Worm (Caenorhabditis elegans): ENCODE results near the gene grdn-1.

Gene grdn-1

ce11 chrV:18566352-18566751, 26.2 kb upstream of the grdn-1 start:
- TF ChIP-seq D2030.7 (GFP tag; IDR thresholded peaks at IDR 0.05): peak; percentile 32; the same call in 1 of the 2 replicates
- TF ChIP-seq F37B4.10 (GFP tag; IDR thresholded peaks at IDR 0.05): 0 out of 2 replicates have a peak, but pooled peaks have one; percentile 47
- TF ChIP-seq dox-1 (GFP tag; IDR thresholded peaks at IDR 0.05): peak; percentile 75

- TF ChIP-seq F10E7.11 (tag; optimal IDR thresholded peaks at IDR 0.05) (no peak), lin-40 (tag; optimal IDR thresholded peaks at IDR 0.05) (peak; percentile 32)
These were observed 23.1 kb upstream of the grdn-1 start for ce11 chrV:18569445-18569844.

DNA sequence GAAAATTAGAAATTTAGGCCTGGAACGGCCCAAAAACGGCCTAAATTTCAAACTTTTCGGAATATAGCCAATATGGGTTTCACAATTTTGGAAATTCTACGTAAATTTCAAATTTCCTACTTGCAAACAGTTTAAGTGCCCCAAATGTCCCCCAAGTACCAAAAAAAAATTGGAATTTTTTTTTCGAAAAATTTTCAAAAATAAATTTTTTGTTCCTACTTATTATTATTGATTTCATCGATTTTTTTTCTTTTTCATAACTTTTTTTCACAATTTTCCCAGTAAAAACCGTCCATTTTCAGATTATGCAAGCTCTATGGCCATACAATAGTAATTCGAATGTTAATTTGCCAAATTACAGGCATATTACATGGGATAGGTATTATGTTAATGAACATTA, 21.0 kb upstream of the grdn-1 start, which contains the start of gene Y51A2D.21:
TSS of gene Y51A2D.21 (plus strand) at position 301 of the 400 bp plus-strand sequence.
- TF ChIP-seq repo-1 (tag; optimal IDR thresholded peaks at IDR 0.05) (no peak), mel-28 (tag; optimal IDR thresholded peaks at IDR 0.05; ENCODE audit: borderline replicate concordance) (no peak), unc-130 (GFP tag; optimal IDR thresholded peaks at IDR 0.05) (no peak), snpc-4 (GFP tag; optimal IDR thresholded peaks at IDR 0.05) (no peak), snpc-4 (tag; optimal IDR thresholded peaks at IDR 0.05) (no peak), ets-4 (GFP tag; optimal IDR thresholded peaks at IDR 0.05) (no peak), lin-35 (GFP tag; optimal IDR thresholded peaks at IDR 0.05) (no peak), lsy-27 (tag; optimal IDR thresholded peaks at IDR 0.05; ENCODE audit: borderline replicate concordance, insufficient read depth) (no peak)

DNA sequence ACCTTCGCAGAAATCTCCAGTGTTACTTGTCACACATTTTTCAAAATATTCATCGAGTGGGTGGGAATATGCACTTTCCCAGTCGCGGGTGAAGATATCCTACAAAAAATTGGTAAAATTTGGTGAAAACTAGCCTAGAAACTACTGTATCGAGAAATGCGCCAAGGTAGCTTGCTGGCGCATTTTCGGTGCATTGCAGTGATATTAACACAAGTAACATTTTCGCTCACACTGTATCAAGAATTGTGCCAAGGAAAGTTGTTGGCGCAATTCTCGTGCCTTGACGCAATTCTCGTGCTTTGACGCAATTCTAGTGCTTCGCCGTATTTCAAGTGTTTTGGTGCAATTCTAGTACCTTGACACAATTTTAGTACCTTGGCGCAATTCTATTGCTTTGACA, 19.3 kb upstream of the grdn-1 start:
- TF ChIP-seq atf-7 (tag; optimal IDR thresholded peaks at IDR 0.05) (no peak), pbrm-1 (GFP tag; IDR thresholded peaks at IDR 0.05) (0 out of 2 replicates have a peak, but pooled peaks have one; percentile 9), cebp-1 (GFP tag; IDR thresholded peaks at IDR 0.05) (no peak), cebp-1 (tag; optimal IDR thresholded peaks at IDR 0.05) (peak; percentile 32), rec-8 (tag; optimal IDR thresholded peaks at IDR 0.05) (no peak), dpl-1 (GFP tag; optimal IDR thresholded peaks at IDR 0.05) (no peak), snpc-4 (GFP tag; optimal IDR thresholded peaks at IDR 0.05) (no peak), snpc-4 (tag; optimal IDR thresholded peaks at IDR 0.05) (peak in 1 of 4 experiments; percentile 17), nfyb-1 (GFP tag; IDR thresholded peaks at IDR 0.05) (peak; percentile 45; the same call in 1 of the 2 replicates), attf-3 (GFP tag; conservative IDR thresholded peaks at IDR 0.05) (no peak), ztf-26 (tag; optimal IDR thresholded peaks at IDR 0.05) (peak; percentile 85), K11D2.4 (GFP tag; IDR thresholded peaks at IDR 0.05) (0 out of 2 replicates have a peak, but pooled peaks have one; percentile 50), C06A6.2 (GFP tag; conservative IDR thresholded peaks at IDR 0.05) (0 out of 2 replicates have a peak, but pooled peaks have one; percentile 23), dox-1 (GFP tag; IDR thresholded peaks at IDR 0.05) (peak; percentile 34; the same call in 1 of the 2 replicates), ceh-91 (GFP tag; IDR thresholded peaks at IDR 0.05) (no peak), tlf-1 (GFP tag; optimal IDR thresholded peaks at IDR 0.05) (peak; percentile 49), B0336.3 (GFP tag; IDR thresholded peaks at IDR 0.05) (0 out of 2 replicates have a peak, but pooled peaks have one; percentile 23), lir-1 (GFP tag; conservative IDR thresholded peaks at IDR 0.05) (no peak), ztf-18 (tag; optimal IDR thresholded peaks at IDR 0.05) (peak; percentile 90), T07F8.4 (tag; optimal IDR thresholded peaks at IDR 0.05) (no peak), F55B11.4 (tag; optimal IDR thresholded peaks at IDR 0.05; ENCODE audit: borderline replicate concordance, insufficient read depth) (no peak), zim-3 (tag; optimal IDR thresholded peaks at IDR 0.05) (peak; percentile 70), lsy-27 (tag; optimal IDR thresholded peaks at IDR 0.05; ENCODE audit: borderline replicate concordance, insufficient read depth) (no peak), repo-1 (tag; optimal IDR thresholded peaks at IDR 0.05) (peak; percentile 86), lsl-1 (GFP tag; optimal IDR thresholded peaks at IDR 0.05) (no peak), B0035.1 (tag; optimal IDR thresholded peaks at IDR 0.05) (no peak), attf-6 (GFP tag; IDR thresholded peaks at IDR 0.05) (no peak), ztf-3 (GFP tag; optimal IDR thresholded peaks at IDR 0.05) (no peak), ceh-27 (GFP tag; optimal IDR thresholded peaks at IDR 0.05) (no peak), ceh-79 (tag; optimal IDR thresholded peaks at IDR 0.05) (no peak), chd-7 (tag; optimal IDR thresholded peaks at IDR 0.05) (peak; percentile 37), lin-35 (GFP tag; optimal IDR thresholded peaks at IDR 0.05) (peak in 1 of 3 experiments; percentile 13), lin-26 (GFP tag; IDR thresholded peaks at IDR 0.05) (0 out of 2 replicates have a peak, but pooled peaks have one; percentile 58), lin-40 (tag; optimal IDR thresholded peaks at IDR 0.05) (peak; percentile 67), madf-3 (GFP tag; IDR thresholded peaks at IDR 0.05) (no peak)
